Fruit fly (Drosophila melanogaster): ENCODE results near the gene CG14042.
A peak's percentile ranks its signal among the peaks of the same experiment; 100 is the strongest.

Gene CG14042

DNA sequence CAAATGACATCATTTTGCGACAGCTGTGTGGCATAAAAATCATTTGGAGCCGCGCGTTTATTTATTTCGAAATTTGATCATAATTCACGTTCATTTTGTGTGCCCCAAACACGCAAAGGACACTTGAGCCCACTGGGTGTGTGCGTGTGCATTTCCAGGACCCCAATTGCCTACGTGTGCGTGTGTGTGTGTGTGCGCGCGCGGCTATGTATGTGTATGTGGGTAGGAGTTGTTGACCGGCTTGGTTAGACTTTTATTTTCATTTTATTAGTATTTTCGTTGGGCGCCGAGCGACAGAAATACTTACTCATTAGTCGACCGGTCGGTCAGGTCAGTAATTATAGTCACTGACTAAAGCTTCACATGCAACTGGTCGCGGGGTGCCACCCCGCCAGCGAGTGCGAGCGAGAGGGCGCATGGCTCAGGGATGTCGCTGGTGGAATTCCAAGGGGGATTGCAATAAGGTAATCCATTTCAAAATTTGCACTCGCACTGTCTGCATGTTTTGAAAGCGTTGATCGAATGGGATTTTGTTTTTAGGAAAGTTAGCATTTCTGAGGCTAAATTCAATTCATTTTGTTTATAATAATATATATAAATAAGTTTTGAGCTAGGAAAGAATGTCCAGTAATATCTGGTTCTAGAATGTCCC is 6.1 kb downstream of the CG14042 start (continued):
- TF ChIP-seq CG9437 (GFP tag; optimal IDR thresholded peaks at IDR 0.05), result no peak
- TF ChIP-seq Chrac-16 (GFP tag; optimal IDR thresholded peaks at IDR 0.05), result peak; percentile 22
- TF ChIP-seq dimm (GFP tag; IDR thresholded peaks at IDR 0.05), result no peak
- TF ChIP-seq h (optimal IDR thresholded peaks at IDR 0.05), result no peak
- TF ChIP-seq ap (GFP tag; IDR thresholded peaks at IDR 0.05), result no peak
- no peak for TF ChIP-seq org-1 (GFP tag; optimal IDR thresholded peaks at IDR 0.05)
- no peak for TF ChIP-seq CG6765 (GFP tag; optimal IDR thresholded peaks at IDR 0.05)
- TF ChIP-seq gcm (GFP tag; optimal IDR thresholded peaks at IDR 0.05), result no peak
- TF ChIP-seq Pdp1 (GFP tag; optimal IDR thresholded peaks at IDR 0.05), result peak in 1 of 2 experiments; percentile 32
- TF ChIP-seq sens-2 (GFP tag; IDR thresholded peaks at IDR 0.05), result no peak
- no peak for TF ChIP-seq Lim3 (GFP tag; IDR thresholded peaks at IDR 0.05)
- peak; percentile 18 for TF ChIP-seq HLH54F (GFP tag; optimal IDR thresholded peaks at IDR 0.05)
- TF ChIP-seq CG32772 (GFP tag; IDR thresholded peaks at IDR 0.05), result 0 out of 2 replicates have a peak, but pooled peaks have one; percentile 14
- TF ChIP-seq kah (GFP tag; optimal IDR thresholded peaks at IDR 0.05), result no peak
- no peak for TF ChIP-seq CG11560 (tag; IDR thresholded peaks at IDR 0.05)
- peak; percentile 40 for TF ChIP-seq CG12155 (GFP tag; optimal IDR thresholded peaks at IDR 0.05)
- TF ChIP-seq Xrp1 (GFP tag; IDR thresholded peaks at IDR 0.05), result peak; percentile 44; the same call in 1 of the 2 replicates
- no peak for TF ChIP-seq CG17361 (GFP tag; IDR thresholded peaks at IDR 0.05)
- no peak for TF ChIP-seq CG8478 (optimal IDR thresholded peaks at IDR 0.05)
- TF ChIP-seq ash1 (GFP tag; optimal IDR thresholded peaks at IDR 0.05), result no peak
- TF ChIP-seq pita (GFP tag; optimal IDR thresholded peaks at IDR 0.05), result no peak
- peak; percentile 11 for TF ChIP-seq Dip3 (GFP tag; optimal IDR thresholded peaks at IDR 0.05)
- TF ChIP-seq odd (GFP tag; optimal IDR thresholded peaks at IDR 0.05), result no peak
- no peak for TF ChIP-seq H15 (GFP tag; IDR thresholded peaks at IDR 0.05)
- TF ChIP-seq ase (GFP tag; IDR thresholded peaks at IDR 0.05), result peak; percentile 58; the same call in 2 of the 3 replicates
- no peak for TF ChIP-seq CG2116 (GFP tag; optimal IDR thresholded peaks at IDR 0.05)
- peak; percentile 69 for TF ChIP-seq sisA (GFP tag; IDR thresholded peaks at IDR 0.05)
- no peak for TF ChIP-seq Bdp1 (GFP tag; optimal IDR thresholded peaks at IDR 0.05)
- peak; percentile 50 for TF ChIP-seq row (GFP tag; IDR thresholded peaks at IDR 0.05)
- peak; percentile 2 for TF ChIP-seq CG1602 (GFP tag; optimal IDR thresholded peaks at IDR 0.05)
- TF ChIP-seq ssp (GFP tag; IDR thresholded peaks at IDR 0.05), result no peak
- TF ChIP-seq shn (GFP tag; optimal IDR thresholded peaks at IDR 0.05), result peak; percentile 15
- TF ChIP-seq CG12769 (tag; optimal IDR thresholded peaks at IDR 0.05), result peak; percentile 8
- no peak for TF ChIP-seq bowl (GFP tag; IDR thresholded peaks at IDR 0.05)
- peak; percentile 64; the same call in 1 of the 3 replicates for TF ChIP-seq CG2889 (GFP tag; IDR thresholded peaks at IDR 0.05)
- TF ChIP-seq CG7963 (GFP tag; IDR thresholded peaks at IDR 0.05; ENCODE audit: partially characterized antibody), result no peak
- no peak for TF ChIP-seq CG9797 (GFP tag; optimal IDR thresholded peaks at IDR 0.05)
- no peak for TF ChIP-seq Adf1 (GFP tag; IDR thresholded peaks at IDR 0.05)
- no peak for TF ChIP-seq Atf-2 (GFP tag; optimal IDR thresholded peaks at IDR 0.05)
- TF ChIP-seq Fer3 (tag; optimal IDR thresholded peaks at IDR 0.05), result peak; percentile 19
- TF ChIP-seq Ets97D (GFP tag; optimal IDR thresholded peaks at IDR 0.05), result no peak
- TF ChIP-seq stwl (tag; optimal IDR thresholded peaks at IDR 0.05), result no peak
- TF ChIP-seq CG30020 (tag; optimal IDR thresholded peaks at IDR 0.05), result no peak
- TF ChIP-seq CG1529 (GFP tag; optimal IDR thresholded peaks at IDR 0.05), result peak; percentile 13
- no peak for TF ChIP-seq cwo (GFP tag; optimal IDR thresholded peaks at IDR 0.05)
- no peak for TF ChIP-seq fd102C (GFP tag; optimal IDR thresholded peaks at IDR 0.05)
- TF ChIP-seq HmgD (GFP tag; optimal IDR thresholded peaks at IDR 0.05), result no peak
- TF ChIP-seq Hr39 (optimal IDR thresholded peaks at IDR 0.05), result peak; percentile 93
- no peak for TF ChIP-seq her (GFP tag; optimal IDR thresholded peaks at IDR 0.05)
- TF ChIP-seq Dip2 (GFP tag; IDR thresholded peaks at IDR 0.05), result no peak
- peak; percentile 46 for TF ChIP-seq CG13775 (GFP tag; optimal IDR thresholded peaks at IDR 0.05)
- no peak for TF ChIP-seq CG31388 (GFP tag; optimal IDR thresholded peaks at IDR 0.05)
- peak; percentile 30 for TF ChIP-seq CG8944 (GFP tag; optimal IDR thresholded peaks at IDR 0.05)
